Fruit fly (Drosophila melanogaster) whole organism, embryonic: ENCODE data around the gene slam.
A peak's percentile ranks its signal among the peaks of the same experiment; 100 is the strongest.

Experiments used
- Aef1 ChIP-seq: fragments of 200-800 bp; sonication (Bioruptor generic); IDR thresholded peaks from 3 replicates; pipeline ENCODE4 v1.3.6; 2022; ENCODE audit warnings: missing biosample characterization, missing genetic modification characterization
- CG10366 ChIP-seq: fragments of 200-800 bp; sonication (Bioruptor generic); IDR thresholded peaks from 2 replicates; pipeline ENCODE4 v1.3.6; 2022; ENCODE audit warnings: missing biosample characterization, missing genetic modification characterization
- CG10959 ChIP-seq: fragments of 200-800 bp; sonication (Bioruptor generic); IDR thresholded peaks from 2 replicates; pipeline ENCODE4 v1.3.6; 2022; ENCODE audit warnings: missing biosample characterization, missing genetic modification characterization
- CG11093 ChIP-seq: fragments of 200-800 bp; sonication (Bioruptor generic); IDR thresholded peaks from 3 replicates; pipeline ENCODE4 v1.3.6; 2022; ENCODE audit warnings: missing biosample characterization, missing genetic modification characterization
- CG12219 ChIP-seq: fragments of 200-800 bp; sonication (Bioruptor generic); optimal IDR thresholded peaks from 3 replicates; lab custom pipeline; 2018; ENCODE audit warnings: missing biosample characterization, mild to moderate bottlenecking, missing genetic modification characterization
- CG14014 ChIP-seq: fragments of 200-800 bp; sonication (Bioruptor generic); IDR thresholded peaks from 2 replicates; pipeline ENCODE4 v1.3.6; 2022; ENCODE audit warnings: missing biosample characterization, missing genetic modification characterization
- CG15011 ChIP-seq: fragments of 200-800 bp; sonication (Bioruptor generic); optimal IDR thresholded peaks from 3 replicates; lab custom pipeline; 2018; ENCODE audit warnings: missing biosample characterization, mild to moderate bottlenecking, missing genetic modification characterization
- CG15514 ChIP-seq: fragments of 200-800 bp; sonication (Bioruptor generic); optimal IDR thresholded peaks from 3 replicates; lab custom pipeline; 2017; ENCODE audit warnings: missing biosample characterization, missing genetic modification characterization, mild to moderate bottlenecking, moderate library complexity, missing genetic modification reagents
- CG17328 ChIP-seq: fragments of 200-800 bp; sonication (Bioruptor generic); IDR thresholded peaks from 2 replicates; pipeline ENCODE4 v1.3.6; 2022; ENCODE audit warnings: missing biosample characterization, missing genetic modification characterization
- CG18599 ChIP-seq: fragments of 200-800 bp; sonication (Bioruptor generic); optimal IDR thresholded peaks from 3 replicates; lab custom pipeline; 2017; ENCODE audit warnings: missing biosample characterization, missing genetic modification characterization, mild to moderate bottlenecking, moderate library complexity, missing genetic modification reagents
- CG2199 ChIP-seq: fragments of 200-800 bp; sonication (Bioruptor generic); IDR thresholded peaks from 3 replicates; pipeline ENCODE4 v1.3.6; 2022; ENCODE audit warnings: missing biosample characterization, missing genetic modification characterization
- CG2712 ChIP-seq: fragments of 200-800 bp; optimal IDR thresholded peaks from 3 replicates; lab custom pipeline; 2019; ENCODE audit warnings: missing biosample characterization, mild to moderate bottlenecking, missing genetic modification characterization, moderate library complexity
- CG31365 ChIP-seq: fragments of 200-800 bp; sonication (Bioruptor generic); optimal IDR thresholded peaks from 2 replicates; lab custom pipeline; 2018; ENCODE audit warnings: missing biosample characterization, mild to moderate bottlenecking, missing genetic modification characterization
- CG34376 ChIP-seq: fragments of 200-800 bp; sonication (Bioruptor generic); optimal IDR thresholded peaks from 2 replicates; lab custom pipeline; 2018; ENCODE audit warnings: missing biosample characterization, mild to moderate bottlenecking, missing genetic modification characterization
- CG6654 ChIP-seq: fragments of 200-800 bp; sonication (Bioruptor generic); optimal IDR thresholded peaks from 2 replicates; lab custom pipeline; 2017; ENCODE audit warnings: missing biosample characterization, mild to moderate bottlenecking, missing genetic modification characterization
- CG6813 ChIP-seq: fragments of 200-800 bp; sonication (Bioruptor generic); optimal IDR thresholded peaks from 2 replicates; lab custom pipeline; 2017; ENCODE audit warnings: missing biosample characterization, missing genetic modification characterization, mild to moderate bottlenecking, moderate library complexity, missing genetic modification reagents
- CG7271 ChIP-seq: fragments of 200-800 bp; sonication (Bioruptor generic); optimal IDR thresholded peaks from 2 replicates; lab custom pipeline; 2018; ENCODE audit warnings: missing biosample characterization, mild to moderate bottlenecking, missing genetic modification characterization, moderate library complexity
- CG7839 ChIP-seq: fragments of 200-800 bp; sonication (Bioruptor generic); optimal IDR thresholded peaks from 3 replicates; lab custom pipeline; 2018; ENCODE audit warnings: missing biosample characterization, mild to moderate bottlenecking, missing genetic modification characterization, moderate library complexity
- CG7987 ChIP-seq: fragments of 200-800 bp; sonication (Bioruptor generic); optimal IDR thresholded peaks from 2 replicates; lab custom pipeline; 2018; ENCODE audit warnings: missing biosample characterization, mild to moderate bottlenecking, missing genetic modification characterization, moderate library complexity
- Deaf1 ChIP-seq: fragments of 200-800 bp; optimal IDR thresholded peaks from 3 replicates; lab custom pipeline; 2019; ENCODE audit warnings: missing biosample characterization, mild to moderate bottlenecking, missing genetic modification characterization, moderate library complexity
- Ets65A ChIP-seq: fragments of 200-800 bp; sonication (Bioruptor generic); peaks from one replicate; lab custom pipeline; 2016; ENCODE audit warnings: missing biosample characterization, missing genetic modification characterization
- HLH54F ChIP-seq: fragments of 200-800 bp; sonication (Bioruptor generic); optimal IDR thresholded peaks from 3 replicates; lab custom pipeline; 2016; ENCODE audit warnings: missing biosample characterization, missing genetic modification characterization
- MTF-1 ChIP-seq: fragments of 200-800 bp; sonication (Bioruptor generic); optimal IDR thresholded peaks from 2 replicates; lab custom pipeline; 2018; ENCODE audit warnings: missing biosample characterization, mild to moderate bottlenecking, missing genetic modification characterization, borderline replicate concordance
- Med ChIP-seq: fragments of 200-800 bp; sonication (Bioruptor generic); peaks from one replicate; lab custom pipeline; 2016; ENCODE audit warnings: missing biosample characterization, missing genetic modification characterization, mild to moderate bottlenecking, inconsistent platforms, moderate library complexity
- Ptx1 ChIP-seq: fragments of 200-800 bp; sonication (Bioruptor generic); IDR thresholded peaks from 2 replicates; pipeline ENCODE4 v1.3.6; 2022; ENCODE audit warnings: missing biosample characterization, missing genetic modification characterization
- Six4 ChIP-seq: fragments of 200-800 bp; sonication (Bioruptor generic); optimal IDR thresholded peaks from 2 replicates; lab custom pipeline; 2016; ENCODE audit warnings: missing biosample characterization, missing genetic modification characterization
- ase ChIP-seq: fragments of 200-800 bp; sonication (Bioruptor generic); IDR thresholded peaks from 3 replicates; pipeline ENCODE4 v1.3.6; 2022; ENCODE audit warnings: missing biosample characterization, missing genetic modification characterization
- cad ChIP-seq: fragments of >200 bp; optimal IDR thresholded peaks from 2 replicates; lab custom pipeline; 2017; ENCODE audit warnings: missing biosample characterization, missing genetic modification characterization
- caup ChIP-seq: fragments of 200-800 bp; sonication (Bioruptor generic); optimal IDR thresholded peaks from 3 replicates; lab custom pipeline; 2017; ENCODE audit warnings: missing biosample characterization, mild to moderate bottlenecking, missing genetic modification characterization, moderate library complexity; ENCODE audit not compliant: severe bottlenecking
- corto ChIP-seq: fragments of 200-800 bp; sonication (Bioruptor generic); optimal IDR thresholded peaks from 2 replicates; lab custom pipeline; 2016; ENCODE audit warnings: missing biosample characterization, mild to moderate bottlenecking, missing genetic modification characterization, moderate library complexity
- croc ChIP-seq: fragments of 200-800 bp; sonication (Bioruptor generic); conservative IDR thresholded peaks from 3 replicates; pipeline ENCODE4 v1.3.6; 2022; ENCODE audit warnings: missing biosample characterization, missing genetic modification characterization
- cwo ChIP-seq: fragments of 200-800 bp; sonication (Bioruptor generic); optimal IDR thresholded peaks from 3 replicates; lab custom pipeline; 2017; ENCODE audit warnings: missing biosample characterization, missing genetic modification characterization, mild to moderate bottlenecking, moderate library complexity, missing genetic modification reagents
- eve ChIP-seq, 2 experiments: fragments of >200 bp; optimal IDR thresholded peaks; 2 replicates each; lab custom pipeline; 2017; ENCODE audit warnings: missing biosample characterization in 2 of 2, missing genetic modification characterization in 2 of 2
- fd102C ChIP-seq: fragments of 200-800 bp; sonication (Bioruptor generic); optimal IDR thresholded peaks from 2 replicates; lab custom pipeline; 2018; ENCODE audit warnings: missing biosample characterization, mild to moderate bottlenecking, missing genetic modification characterization, moderate library complexity
- fd64A ChIP-seq: fragments of 200-800 bp; sonication (Bioruptor generic); optimal IDR thresholded peaks from 3 replicates; lab custom pipeline; 2018; ENCODE audit warnings: missing biosample characterization, mild to moderate bottlenecking, missing genetic modification characterization
- lab ChIP-seq: fragments of 200-800 bp; sonication (Bioruptor generic); optimal IDR thresholded peaks from 3 replicates; lab custom pipeline; 2017; ENCODE audit warnings: missing biosample characterization, missing genetic modification characterization, mild to moderate bottlenecking, moderate library complexity, missing genetic modification reagents
- lilli ChIP-seq: fragments of 200-800 bp; sonication (Bioruptor generic); optimal IDR thresholded peaks from 3 replicates; lab custom pipeline; 2016; ENCODE audit warnings: missing biosample characterization, missing genetic modification characterization
- prd ChIP-seq, 3 experiments: fragments of >200 bp in 2 of 3; fragments of 200-800 bp in 1 of 3; sonication (Bioruptor generic) in 1 of 3; optimal IDR thresholded peaks in 2 of 3; IDR thresholded peaks in 1 of 3; 2 replicates in 2 of 3; 3 replicates in 1 of 3; pipeline versions ENCODE4 v1.3.6 to Lab custom; 2017 to 2022; ENCODE audit warnings: missing biosample characterization in 1 of 3, missing genetic modification characterization in 1 of 3
- sens ChIP-seq: fragments of 200-800 bp; sonication (Bioruptor generic); peaks from one replicate; lab custom pipeline; 2016; ENCODE audit warnings: missing biosample characterization, missing genetic modification characterization
- seq ChIP-seq: fragments of 200-800 bp; sonication (Bioruptor generic); IDR thresholded peaks from 2 replicates; pipeline ENCODE4 v1.3.6; 2022; ENCODE audit warnings: missing biosample characterization, missing genetic modification characterization
- slbo ChIP-seq: fragments of 200-800 bp; sonication (Bioruptor generic); IDR thresholded peaks from 2 replicates; pipeline ENCODE4 v1.3.6; 2022; ENCODE audit warnings: missing biosample characterization, missing genetic modification characterization
- slp2 ChIP-seq: fragments of 200-800 bp; sonication (Bioruptor generic); optimal IDR thresholded peaks from 2 replicates; lab custom pipeline; 2016; ENCODE audit warnings: missing biosample characterization, missing genetic modification characterization
- sug ChIP-seq: fragments of 200-800 bp; optimal IDR thresholded peaks from 2 replicates; lab custom pipeline; 2019; ENCODE audit warnings: missing biosample characterization, mild to moderate bottlenecking, missing genetic modification characterization, moderate library complexity
- tll ChIP-seq, 2 experiments: fragments of 200-800 bp in 1 of 2; fragments of >200 bp in 1 of 2; sonication (Bioruptor generic) in 1 of 2; optimal IDR thresholded peaks; 2 replicates each; lab custom pipeline; 2017 to 2019; ENCODE audit warnings: missing biosample characterization in 2 of 2, missing genetic modification characterization in 2 of 2, mild to moderate bottlenecking in 1 of 2, moderate library complexity in 1 of 2
- ttk ChIP-seq: fragments of 200-800 bp; sonication (Bioruptor generic); IDR thresholded peaks from 2 replicates; pipeline ENCODE4 v2.1.2; 2022; ENCODE audit warnings: missing biosample characterization, missing genetic modification characterization
- tx ChIP-seq: fragments of 200-800 bp; sonication (Bioruptor generic); optimal IDR thresholded peaks from 2 replicates; lab custom pipeline; 2016; ENCODE audit warnings: missing biosample characterization, missing genetic modification characterization
- zen ChIP-seq: fragments of 200-800 bp; sonication (Bioruptor generic); optimal IDR thresholded peaks from 3 replicates; lab custom pipeline; 2018; ENCODE audit warnings: missing biosample characterization, mild to moderate bottlenecking, missing genetic modification characterization, moderate library complexity
- zfh2 ChIP-seq: fragments of 200-800 bp; sonication (Bioruptor generic); optimal IDR thresholded peaks from 2 replicates; lab custom pipeline; 2016; ENCODE audit warnings: missing biosample characterization, missing genetic modification characterization

slam gene

DNA sequence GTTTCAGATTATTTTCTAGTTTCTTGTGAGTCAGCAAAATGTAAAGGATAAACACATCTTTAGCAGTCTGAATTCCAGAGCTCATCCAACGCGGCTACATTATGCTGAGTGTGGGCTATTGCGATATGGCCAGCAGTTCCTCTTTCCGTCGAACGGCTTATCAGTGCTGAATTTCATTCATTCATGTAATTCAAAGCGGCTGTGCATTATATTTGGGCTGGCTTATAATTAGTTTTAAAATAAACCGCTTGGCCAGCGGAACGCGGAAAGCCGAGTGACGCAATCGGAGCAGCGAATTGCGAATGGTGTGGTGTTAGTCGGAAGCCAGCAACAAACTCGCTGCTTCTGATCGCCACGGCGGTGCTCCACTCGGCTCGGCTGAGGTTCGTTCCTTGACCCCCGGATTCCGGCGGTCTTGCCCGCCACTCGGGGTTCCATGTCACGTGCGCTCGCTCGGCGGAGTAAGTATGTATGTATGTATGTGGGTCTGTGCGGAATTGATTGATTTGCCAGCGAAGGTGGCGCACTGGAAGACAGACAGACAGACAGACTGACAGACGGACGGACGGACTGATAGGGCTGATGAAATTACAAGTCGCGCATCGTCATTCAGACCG, 1.1 kb upstream of the slam start:
- peak; percentile 92 for TF ChIP-seq cwo (GFP tag; lab: Kevin White, UChicago)
- peak; percentile 9 for TF ChIP-seq Deaf1
- peak; percentile 27 for TF ChIP-seq CG34376
- peak; percentile 74 for TF ChIP-seq sug (tag; lab: Kevin White, UChicago)
- no peak for TF ChIP-seq CG15514 (GFP tag; lab: Kevin White, UChicago)
- TF ChIP-seq Med (GFP tag; lab: Kevin White, UChicago): peak; percentile 14

DNA sequence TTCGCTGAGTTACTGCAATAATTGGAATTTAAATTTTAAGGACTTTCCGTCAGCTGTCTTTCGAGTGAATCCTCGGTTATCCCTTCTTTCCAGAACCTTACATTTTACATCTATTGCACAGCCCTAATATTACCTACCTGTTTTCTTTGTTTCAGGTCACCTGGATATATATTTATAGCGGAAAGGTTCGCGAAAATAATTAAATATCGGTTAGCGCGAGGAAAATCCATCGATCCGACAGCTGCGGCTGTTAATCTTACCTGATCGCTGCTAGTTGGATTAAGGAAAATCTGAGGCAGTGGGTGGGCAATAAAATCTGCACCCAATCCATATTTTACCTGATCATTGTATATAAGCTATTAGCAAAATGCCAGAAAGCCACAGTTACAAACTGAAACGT, 953 bp downstream of the slam start:
- TF ChIP-seq Aef1 (GFP tag; lab: Robert Waterston, UW) (no peak), CG6654 (GFP tag; lab: Kevin White, UChicago) (no peak), CG7839 (tag; lab: Kevin White, UChicago) (no peak), fd102C (GFP tag; lab: Kevin White, UChicago) (no peak), MTF-1 (GFP tag; lab: Kevin White, UChicago) (no peak), CG10959 (GFP tag; lab: Robert Waterston, UW) (no peak), tll (GFP tag; optimal IDR thresholded peaks at IDR 0.05; lab: Kevin White, UChicago) (peak in 1 of 2 experiments; percentile 10), Ptx1 (GFP tag; lab: Robert Waterston, UW) (no peak), zfh2 (no peak), CG6813 (GFP tag; lab: Kevin White, UChicago) (no peak), zen (tag; lab: Kevin White, UChicago) (peak; percentile 95), lilli (no peak), CG7271 (tag; lab: Kevin White, UChicago) (peak; percentile 14), fd64A (GFP tag; lab: Kevin White, UChicago) (no peak), tx (no peak), Six4 (no peak), eve (GFP tag; optimal IDR thresholded peaks at IDR 0.05; lab: Kevin White, UChicago) (no peak), CG31365 (no peak), ase (GFP tag; lab: Robert Waterston, UW) (no peak), lab (GFP tag; lab: Kevin White, UChicago) (no peak), CG11093 (GFP tag; lab: Robert Waterston, UW) (no peak), croc (GFP tag; lab: Robert Waterston, UW) (no peak), corto (no peak), CG2199 (GFP tag; lab: Robert Waterston, UW) (no peak), CG12219 (GFP tag; lab: Kevin White, UChicago) (no peak), CG15011 (GFP tag; lab: Kevin White, UChicago) (no peak), CG7987 (GFP tag; lab: Kevin White, UChicago) (no peak), HLH54F (GFP tag; lab: Kevin White, UChicago) (no peak), cad (GFP tag; lab: Kevin White, UChicago) (peak; percentile 49), caup (GFP tag; lab: Kevin White, UChicago) (no peak), slp2 (GFP tag; lab: Kevin White, UChicago) (no peak)

DNA sequence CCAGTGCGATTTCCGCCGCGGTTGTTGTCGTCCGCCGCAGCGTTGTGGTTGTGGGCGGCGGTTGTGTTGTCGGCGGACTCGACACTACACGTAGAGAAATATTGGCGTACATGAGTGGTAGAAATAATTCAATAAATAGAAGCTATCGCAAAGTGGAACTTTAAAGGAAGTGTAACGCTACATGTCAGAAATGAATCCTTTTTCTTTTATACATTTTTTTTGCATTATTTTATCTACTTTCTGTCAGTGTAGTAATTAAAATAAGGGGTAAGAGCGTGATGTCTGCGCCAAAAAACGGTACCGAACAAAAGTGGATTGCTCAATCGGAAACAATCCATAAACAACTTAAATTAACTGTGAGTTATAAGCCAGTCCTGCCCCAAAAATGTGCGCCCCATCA, 7.0 kb downstream of the slam start:
- TF ChIP-seq CG17328 (GFP tag; lab: Robert Waterston, UW) (peak; percentile 17; the same call in 1 of the 2 replicates), CG10366 (GFP tag; lab: Robert Waterston, UW) (0 out of 2 replicates have a peak, but pooled peaks have one; percentile 17), sens (peak; percentile 62), prd (optimal IDR thresholded peaks at IDR 0.05; lab: Kevin White, UChicago) (no peak), prd (GFP tag; IDR thresholded peaks at IDR 0.05; lab: Robert Waterston, UW) (peak; percentile 50; the same call in 1 of the 3 replicates), Ets65A (peak; percentile 4), CG2712 (tag; lab: Kevin White, UChicago) (no peak), CG14014 (GFP tag; lab: Robert Waterston, UW) (no peak), CG18599 (GFP tag; lab: Kevin White, UChicago) (peak; percentile 18), ttk (GFP tag; lab: Robert Waterston, UW) (0 out of 2 replicates have a peak, but pooled peaks have one; percentile 29), slbo (GFP tag; lab: Robert Waterston, UW) (peak; percentile 17; the same call in 1 of the 2 replicates), seq (no peak), zen (tag; lab: Kevin White, UChicago) (peak; percentile 2)
